Worm (Caenorhabditis elegans): ENCODE data around the gene lim-6.

lim-6 gene

DNA sequence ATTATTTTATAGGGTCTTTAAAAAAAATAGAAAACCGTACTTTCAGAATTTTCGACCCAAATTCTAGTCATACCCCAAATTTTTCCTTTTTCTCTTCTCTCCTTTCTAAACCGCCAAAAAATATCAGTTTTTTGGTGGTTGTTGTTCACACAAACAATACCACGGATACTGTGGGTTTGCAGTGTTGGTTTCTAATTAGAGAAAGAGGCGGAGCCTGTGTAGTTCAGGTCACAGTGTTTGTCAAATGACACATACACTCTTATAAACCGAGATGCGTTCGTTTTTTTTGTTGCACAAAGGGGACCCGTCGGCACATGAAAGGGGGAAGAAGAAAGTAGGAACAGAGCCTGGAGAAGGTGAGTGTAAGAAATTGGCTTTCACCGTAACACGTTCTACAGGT lies at the start of gene lim-6:
lim-6 (plus strand) TSS at position 301 of the 400 bp plus-strand sequence.
- TF ChIP-seq unc-130 (tag; optimal IDR thresholded peaks at IDR 0.05) = no peak
- TF ChIP-seq egl-27 (tag; optimal IDR thresholded peaks at IDR 0.05) = no peak
- TF ChIP-seq skn-1 (tag; optimal IDR thresholded peaks at IDR 0.05) = no peak
- TF ChIP-seq ztf-11 (tag; optimal IDR thresholded peaks at IDR 0.05) = no peak
- no peak for TF ChIP-seq ceh-82 (tag; optimal IDR thresholded peaks at IDR 0.05)
- no peak for TF ChIP-seq Y116A8C.19 (tag; optimal IDR thresholded peaks at IDR 0.05; ENCODE audit: borderline replicate concordance)
- no peak for TF ChIP-seq fkh-10 (GFP tag; optimal IDR thresholded peaks at IDR 0.05)
- TF ChIP-seq zip-4 (GFP tag; optimal IDR thresholded peaks at IDR 0.05) = no peak
- no peak for TF ChIP-seq ceh-8 (GFP tag; optimal IDR thresholded peaks at IDR 0.05)
- no peak for TF ChIP-seq grh-1 (GFP tag; IDR thresholded peaks at IDR 0.05)
- no peak for TF ChIP-seq fos-1 (tag; optimal IDR thresholded peaks at IDR 0.05)
- no peak for TF ChIP-seq nhr-12 (tag; optimal IDR thresholded peaks at IDR 0.05)
- no peak for TF ChIP-seq lin-13 (GFP tag; optimal IDR thresholded peaks at IDR 0.05)

DNA sequence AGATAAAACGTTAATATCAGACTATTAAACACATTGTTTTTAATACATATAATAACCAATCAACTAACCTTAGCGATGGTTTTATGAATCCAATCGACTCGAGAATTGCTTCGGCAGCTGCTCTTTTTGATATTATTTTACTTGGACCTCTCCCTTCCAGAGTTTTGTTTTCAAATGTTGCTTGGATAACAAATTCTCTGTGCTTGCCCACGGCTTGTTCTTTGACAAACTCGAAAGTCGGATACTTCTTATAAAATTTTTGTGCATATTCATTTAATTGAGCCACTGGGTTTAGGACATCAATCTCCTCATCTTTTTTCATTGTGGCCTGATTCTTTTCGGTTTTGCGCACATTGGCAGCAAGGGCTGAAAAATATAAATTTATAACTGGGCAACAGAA lies 47.2 kb upstream of the lim-6 start, which contains the start of gene F55A4.3:
F55A4.3 (minus strand) TSS at position 101 of the 400 bp plus-strand sequence.
- TF ChIP-seq unc-98 (GFP tag; IDR thresholded peaks at IDR 0.05) = no peak
- no peak for TF ChIP-seq nhr-90 (tag; optimal IDR thresholded peaks at IDR 0.05; ENCODE audit: poor library complexity)
- TF ChIP-seq mab-9 (GFP tag; IDR thresholded peaks at IDR 0.05) = no peak
- no peak for TF ChIP-seq unc-30 (tag; optimal IDR thresholded peaks at IDR 0.05)
- no peak for TF ChIP-seq hlh-4 (tag; optimal IDR thresholded peaks at IDR 0.05)
- no peak for TF ChIP-seq mdl-1 (tag; optimal IDR thresholded peaks at IDR 0.05)

DNA sequence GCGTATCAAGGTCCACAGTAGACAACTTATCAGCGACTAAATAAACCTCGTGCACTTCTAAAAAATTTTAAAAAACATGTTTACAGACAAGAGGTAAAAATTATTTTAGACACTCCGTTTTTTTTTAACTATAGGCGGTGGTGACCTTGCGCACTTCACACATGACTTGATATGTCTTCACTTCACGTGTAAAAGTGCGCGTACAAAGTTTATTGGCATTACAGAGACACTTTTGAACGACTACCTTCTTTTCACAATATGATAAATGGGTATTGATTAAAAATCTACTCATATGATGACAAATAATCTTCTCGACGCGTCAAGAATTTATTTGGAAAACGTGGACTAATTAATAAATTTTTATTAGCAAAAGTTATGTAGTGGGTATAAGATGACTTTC lies 45.5 kb upstream of the lim-6 start:
- TF ChIP-seq nhr-76 (tag; optimal IDR thresholded peaks at IDR 0.05) = no peak
- peak; percentile 26 for TF ChIP-seq nhr-90 (tag; optimal IDR thresholded peaks at IDR 0.05; ENCODE audit: poor library complexity)
- no peak for TF ChIP-seq ceh-8 (GFP tag; optimal IDR thresholded peaks at IDR 0.05)
- no peak for TF ChIP-seq tlp-1 (tag; optimal IDR thresholded peaks at IDR 0.05)
- no peak for TF ChIP-seq nhr-12 (tag; optimal IDR thresholded peaks at IDR 0.05)
- no peak for TF ChIP-seq zag-1 (tag; optimal IDR thresholded peaks at IDR 0.05)
- TF ChIP-seq pqm-1 (tag; optimal IDR thresholded peaks at IDR 0.05) = no peak
- no peak for TF ChIP-seq dpl-1 (GFP tag; optimal IDR thresholded peaks at IDR 0.05)
- no peak for TF ChIP-seq ceh-82 (tag; optimal IDR thresholded peaks at IDR 0.05)
- TF ChIP-seq nhr-28 (tag; optimal IDR thresholded peaks at IDR 0.05) = no peak
- TF ChIP-seq F16B12.6 (tag; optimal IDR thresholded peaks at IDR 0.05) = no peak
- TF ChIP-seq xbp-1 (tag; optimal IDR thresholded peaks at IDR 0.05) = no peak
- peak in 1 of 2 experiments; percentile 66 for TF ChIP-seq lin-35 (GFP tag; optimal IDR thresholded peaks at IDR 0.05)
- no peak for TF ChIP-seq swsn-7 (tag; optimal IDR thresholded peaks at IDR 0.05)
- peak; percentile 57 for TF ChIP-seq snu-23 (GFP tag; optimal IDR thresholded peaks at IDR 0.05)
- no peak for TF ChIP-seq ets-5 (GFP tag; IDR thresholded peaks at IDR 0.05)
- TF ChIP-seq aly-2 (tag; optimal IDR thresholded peaks at IDR 0.05) = no peak
- no peak for TF ChIP-seq pax-3 (tag; optimal IDR thresholded peaks at IDR 0.05)
- TF ChIP-seq grh-1 (GFP tag; IDR thresholded peaks at IDR 0.05) = peak; percentile 12; the same call in 1 of the 2 replicates
- no peak for TF ChIP-seq lir-3 (tag; optimal IDR thresholded peaks at IDR 0.05; ENCODE audit: poor library complexity)
- TF ChIP-seq ztf-11 (tag; optimal IDR thresholded peaks at IDR 0.05) = no peak
- TF ChIP-seq mdl-1 (tag; optimal IDR thresholded peaks at IDR 0.05) = peak in 1 of 2 experiments; percentile 62
- TF ChIP-seq lin-14 (GFP tag; optimal IDR thresholded peaks at IDR 0.05) = peak; percentile 71
- TF ChIP-seq mep-1 (tag; optimal IDR thresholded peaks at IDR 0.05) = no peak
- TF ChIP-seq nhr-47 (tag; optimal IDR thresholded peaks at IDR 0.05) = peak; percentile 32
- TF ChIP-seq skn-1 (tag; optimal IDR thresholded peaks at IDR 0.05) = peak; percentile 83
- no peak for TF ChIP-seq lsy-2 (tag; optimal IDR thresholded peaks at IDR 0.05)
- no peak for TF ChIP-seq efl-3 (GFP tag; optimal IDR thresholded peaks at IDR 0.05)
- no peak for TF ChIP-seq mef-2 (tag; optimal IDR thresholded peaks at IDR 0.05)
- TF ChIP-seq nhr-77 (tag; optimal IDR thresholded peaks at IDR 0.05) = no peak
- TF ChIP-seq unc-86 (tag; optimal IDR thresholded peaks at IDR 0.05) = no peak
- TF ChIP-seq blmp-1 (tag; optimal IDR thresholded peaks at IDR 0.05) = peak; percentile 40
- TF ChIP-seq hlh-4 (tag; optimal IDR thresholded peaks at IDR 0.05) = no peak
- no peak for TF ChIP-seq C16A3.4 (tag; optimal IDR thresholded peaks at IDR 0.05)
- TF ChIP-seq sox-4 (tag; optimal IDR thresholded peaks at IDR 0.05) = no peak
- no peak for TF ChIP-seq egl-13 (tag; optimal IDR thresholded peaks at IDR 0.05)
- TF ChIP-seq hlh-17 (GFP tag; optimal IDR thresholded peaks at IDR 0.05; ENCODE audit: borderline replicate concordance) = no peak
- TF ChIP-seq ceh-88 (GFP tag; IDR thresholded peaks at IDR 0.05) = no peak

All from whole organism, L1 larva.